Fruit fly (Drosophila melanogaster): Measurements from ENCODE around the gene CG33223.
A peak's percentile ranks its signal among the peaks of the same experiment; 100 is the strongest.

CG33223 gene

DNA sequence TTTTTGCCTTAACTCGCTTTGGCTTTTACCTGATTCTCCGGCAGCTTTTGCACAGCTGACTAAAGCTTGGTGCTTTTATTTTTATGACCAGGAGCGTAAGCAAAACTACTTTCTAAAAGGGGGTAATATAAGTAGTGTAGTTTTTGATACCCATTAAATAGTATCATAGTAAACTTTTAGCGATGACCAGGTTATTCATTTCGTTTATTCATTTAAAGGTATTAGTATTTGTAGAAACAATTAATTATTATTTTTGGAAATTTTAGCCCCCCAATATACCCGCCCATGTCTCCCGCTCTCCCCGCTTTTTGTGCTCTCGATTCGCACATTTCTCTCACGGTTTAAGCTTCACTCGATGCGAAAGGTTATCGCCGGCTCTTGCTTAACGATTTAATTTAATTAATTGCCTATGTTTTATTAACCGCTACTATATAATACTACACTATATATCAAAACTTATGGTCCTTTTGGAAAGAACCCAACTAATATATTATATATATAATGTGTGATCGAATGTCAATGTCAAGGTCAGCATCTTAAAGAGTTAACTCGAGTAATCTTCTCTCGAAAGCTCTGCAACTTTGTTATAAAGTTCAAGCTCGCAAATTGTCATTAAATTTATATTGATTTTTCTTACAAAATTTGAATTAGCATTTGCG lies 19.2 kb downstream of the CG33223 start, which contains the start of gene Sptr (continued):
- no peak for TF ChIP-seq fkh (GFP tag; optimal IDR thresholded peaks at IDR 0.05)
- peak; percentile 99 for TF ChIP-seq Eip78C (GFP tag)
- TF ChIP-seq CG7368 (GFP tag; optimal IDR thresholded peaks at IDR 0.05) = peak; percentile 92
- TF ChIP-seq Ets96B (tag; optimal IDR thresholded peaks at IDR 0.05) = peak; percentile 95
- TF ChIP-seq CG6854 (GFP tag; optimal IDR thresholded peaks at IDR 0.05) = peak; percentile 93
- peak; percentile 90 for TF ChIP-seq Ets21C (GFP tag; optimal IDR thresholded peaks at IDR 0.05)
- TF ChIP-seq net (GFP tag; optimal IDR thresholded peaks at IDR 0.05) = peak; percentile 95
- peak; percentile 93 for TF ChIP-seq vri (GFP tag; optimal IDR thresholded peaks at IDR 0.05)
- TF ChIP-seq CG15336 (GFP tag; IDR thresholded peaks at IDR 0.05) = peak; percentile 96
- TF ChIP-seq svp (GFP tag) = peak; percentile 98
- TF ChIP-seq esn (GFP tag; optimal IDR thresholded peaks at IDR 0.05) = peak; percentile 97
- peak; percentile 88 for TF ChIP-seq fd85E (GFP tag; optimal IDR thresholded peaks at IDR 0.05)
- TF ChIP-seq CG10669 (GFP tag; optimal IDR thresholded peaks at IDR 0.05) = peak; percentile 90
- TF ChIP-seq lz (GFP tag; optimal IDR thresholded peaks at IDR 0.05) = peak; percentile 96
- peak; percentile 84 for TF ChIP-seq CG4318 (GFP tag; optimal IDR thresholded peaks at IDR 0.05)

DNA sequence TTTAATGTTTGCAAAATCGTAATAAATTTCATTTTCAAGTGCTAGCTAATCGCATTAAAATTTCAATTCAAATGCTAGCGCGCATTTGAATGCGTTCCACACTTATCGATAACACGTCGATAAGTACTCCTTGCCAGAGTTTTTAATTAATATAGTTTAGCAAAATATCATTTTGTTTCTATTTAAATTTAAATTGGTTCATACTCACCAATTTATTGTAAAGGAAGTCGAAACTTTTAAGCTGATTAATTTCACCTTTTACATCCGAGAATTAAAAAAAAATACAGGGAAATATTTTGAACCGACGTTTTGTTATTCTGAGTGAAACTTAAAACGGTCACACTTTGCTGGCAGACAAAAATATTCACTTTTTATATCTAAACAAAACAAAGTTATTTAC lies 22.5 kb downstream of the CG33223 start, which contains the start of gene Es2:
Gene Es2, plus strand, starts transcription at position 333 of the 400 bp plus-strand sequence.
- TF ChIP-seq salr (GFP tag; optimal IDR thresholded peaks at IDR 0.05) (no peak), lz (GFP tag; optimal IDR thresholded peaks at IDR 0.05) (no peak), Eip78C (GFP tag) (no peak), acj6 (GFP tag; optimal IDR thresholded peaks at IDR 0.05) (no peak), CG7368 (GFP tag; optimal IDR thresholded peaks at IDR 0.05) (no peak), CG6808 (GFP tag; optimal IDR thresholded peaks at IDR 0.05) (no peak), vri (GFP tag; optimal IDR thresholded peaks at IDR 0.05) (no peak), CG1621 (tag; optimal IDR thresholded peaks at IDR 0.05) (no peak), CG34406 (GFP tag; optimal IDR thresholded peaks at IDR 0.05) (no peak), Eip75B (GFP tag; optimal IDR thresholded peaks at IDR 0.05) (no peak), CG6792 (GFP tag; optimal IDR thresholded peaks at IDR 0.05) (no peak), CG10631 (GFP tag; optimal IDR thresholded peaks at IDR 0.05) (no peak), Smox (GFP tag; optimal IDR thresholded peaks at IDR 0.05) (no peak), Hr4 (GFP tag; optimal IDR thresholded peaks at IDR 0.05) (no peak), Gug (GFP tag; IDR thresholded peaks at IDR 0.05) (no peak), CG3919 (GFP tag; optimal IDR thresholded peaks at IDR 0.05) (no peak), Sox15 (GFP tag; optimal IDR thresholded peaks at IDR 0.05) (no peak), CG11294 (GFP tag; IDR thresholded peaks at IDR 0.05) (no peak), Ets21C (GFP tag; optimal IDR thresholded peaks at IDR 0.05) (no peak)

DNA sequence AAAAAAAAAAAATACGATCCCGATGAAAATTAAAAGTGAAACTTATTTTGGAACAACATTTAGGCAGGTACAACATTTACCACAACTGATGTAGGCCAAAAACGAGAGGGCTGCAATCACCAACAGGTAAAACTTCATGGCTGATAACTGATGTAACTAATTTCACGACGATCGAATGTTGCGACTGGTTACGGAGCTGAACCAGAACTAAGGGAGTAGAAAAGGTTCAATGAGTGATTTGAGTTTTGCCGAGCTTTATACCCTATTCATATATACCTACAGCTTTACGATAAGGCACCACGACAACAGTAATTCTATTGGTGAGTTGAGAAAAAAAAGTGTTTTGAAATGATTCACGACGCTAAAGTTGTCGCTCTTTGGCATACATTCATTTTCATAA lies 23.0 kb downstream of the CG33223 start, which contains the start of gene CG15347:
Gene CG15347, minus strand, starts transcription at position 213 of the 400 bp plus-strand sequence.
- TF ChIP-seq Eip78C (GFP tag) = peak; percentile 21
- peak; percentile 78 for TF ChIP-seq vri (GFP tag; optimal IDR thresholded peaks at IDR 0.05)
- no peak for TF ChIP-seq Hr38 (GFP tag; optimal IDR thresholded peaks at IDR 0.05)
- no peak for TF ChIP-seq fkh (GFP tag; optimal IDR thresholded peaks at IDR 0.05)

DNA sequence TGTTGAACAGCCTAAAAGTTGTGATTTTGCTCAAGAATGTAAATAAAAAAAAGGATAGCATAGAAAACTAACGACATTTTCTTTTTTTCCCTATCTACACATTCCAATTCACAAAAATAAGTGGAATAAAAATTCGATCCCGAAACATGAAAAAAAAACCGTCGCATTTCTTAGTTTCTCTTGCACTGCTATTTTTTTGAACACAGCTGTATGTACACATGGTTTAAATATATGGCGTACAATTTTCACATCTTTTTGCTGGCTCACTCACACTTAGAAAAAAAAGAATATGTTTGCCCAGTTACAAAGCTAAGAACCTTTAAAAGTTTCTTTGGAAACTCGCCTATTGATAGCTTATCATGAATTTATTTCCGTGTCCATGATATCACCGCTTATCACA lies 23.5 kb downstream of the CG33223 start:
- TF ChIP-seq CG6854 (GFP tag; optimal IDR thresholded peaks at IDR 0.05) (no peak), svp (GFP tag) (peak; percentile 64), Eip75B (GFP tag; optimal IDR thresholded peaks at IDR 0.05) (no peak), eg (GFP tag; IDR thresholded peaks at IDR 0.05) (no peak), Blimp-1 (GFP tag; optimal IDR thresholded peaks at IDR 0.05) (no peak), CG3919 (GFP tag; optimal IDR thresholded peaks at IDR 0.05) (no peak), fd85E (GFP tag; optimal IDR thresholded peaks at IDR 0.05) (no peak), Ets21C (GFP tag; optimal IDR thresholded peaks at IDR 0.05) (no peak), lz (GFP tag; optimal IDR thresholded peaks at IDR 0.05) (no peak), CG8319 (GFP tag; optimal IDR thresholded peaks at IDR 0.05) (no peak), dac (GFP tag; optimal IDR thresholded peaks at IDR 0.05) (no peak), CG31627 (GFP tag; optimal IDR thresholded peaks at IDR 0.05) (peak; percentile 2), fkh (GFP tag; optimal IDR thresholded peaks at IDR 0.05) (no peak), Eip93F (GFP tag; optimal IDR thresholded peaks at IDR 0.05) (no peak), Hr39 (GFP tag; optimal IDR thresholded peaks at IDR 0.05) (no peak), CG32006 (GFP tag; optimal IDR thresholded peaks at IDR 0.05) (no peak), Sox15 (GFP tag; optimal IDR thresholded peaks at IDR 0.05) (no peak), acj6 (GFP tag; optimal IDR thresholded peaks at IDR 0.05) (no peak), esn (GFP tag; optimal IDR thresholded peaks at IDR 0.05) (peak; percentile 19), Sox102F (GFP tag; optimal IDR thresholded peaks at IDR 0.05) (no peak)
